Worm (Caenorhabditis elegans): ENCODE measurements around the gene F42C5.4.
"Not testable (repeated sequence)": the region's sequence is repeated elsewhere in the genome, so short reads cannot be mapped to it uniquely, and the experiment has no call there.

The F42C5.4 gene

DNA sequence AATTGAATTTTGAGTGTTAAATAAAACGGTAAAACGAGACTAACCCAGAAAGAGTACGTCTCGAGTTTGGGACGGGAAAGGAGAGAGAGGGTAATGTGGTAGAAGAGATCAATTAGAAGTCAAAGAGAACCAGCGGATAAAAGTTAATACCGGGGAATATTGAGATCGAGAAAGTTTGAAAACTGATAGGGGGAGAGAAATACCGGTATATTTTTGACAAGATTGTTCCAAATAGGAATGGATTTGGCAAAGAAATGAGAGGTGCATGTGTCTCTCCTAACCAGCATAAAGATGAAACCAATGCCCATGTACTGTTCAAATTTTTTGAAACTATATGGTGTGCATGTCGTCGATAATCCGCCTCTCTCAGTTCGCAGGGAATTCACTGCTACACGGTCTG, 37.2 kb downstream of the F42C5.4 start, which contains the start of gene C06E4.5:
Gene C06E4.5 (plus strand): TSS at position 301 of the 400 bp plus-strand sequence.
- TF ChIP-seq unc-62 (GFP tag; optimal IDR thresholded peaks at IDR 0.05): not testable (repeated sequence)

DNA sequence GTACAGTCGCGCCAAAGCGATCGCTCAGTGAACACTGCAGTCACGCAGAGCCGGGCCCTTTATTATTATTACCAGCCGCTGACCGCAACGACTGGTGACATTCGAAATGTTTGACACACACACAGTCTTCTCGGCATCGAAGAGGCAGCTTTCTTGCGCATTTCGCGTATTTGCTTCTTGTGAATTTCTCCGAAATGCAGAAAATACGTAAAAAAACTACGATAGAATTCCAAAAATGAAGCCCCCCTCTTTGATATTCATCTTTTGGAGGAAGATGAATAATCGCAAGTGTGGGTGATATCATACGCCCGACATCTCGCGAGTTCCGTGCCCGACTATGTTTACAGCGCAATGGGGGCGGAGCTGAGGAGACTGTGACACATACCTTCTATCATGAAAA, 38.7 kb downstream of the F42C5.4 start:
- no peak for TF ChIP-seq unc-62 (GFP tag; optimal IDR thresholded peaks at IDR 0.05)

DNA sequence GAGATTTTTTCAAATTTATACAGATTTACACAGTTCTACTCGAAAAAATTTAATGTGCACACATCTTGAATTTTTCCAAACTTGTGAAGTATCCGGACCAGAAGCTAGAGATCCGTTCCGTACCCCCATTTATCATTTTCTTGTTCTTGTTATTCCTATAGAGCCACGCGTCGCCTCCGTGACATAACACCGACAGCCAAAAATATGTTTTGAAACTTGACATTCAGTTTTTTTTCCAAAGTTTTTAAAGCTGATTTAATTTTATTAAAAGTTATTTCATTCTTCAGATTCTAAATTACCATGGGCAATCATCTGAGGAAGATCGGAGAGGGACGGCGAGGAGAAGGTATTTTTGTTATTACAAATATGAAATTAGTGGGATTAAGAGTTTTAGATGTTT, 41.8 kb downstream of the F42C5.4 start, which contains the start of gene D2024.18:
Gene D2024.18 (plus strand): TSS at position 301 of the 400 bp plus-strand sequence.
- TF ChIP-seq unc-62 (GFP tag; optimal IDR thresholded peaks at IDR 0.05): no peak

DNA sequence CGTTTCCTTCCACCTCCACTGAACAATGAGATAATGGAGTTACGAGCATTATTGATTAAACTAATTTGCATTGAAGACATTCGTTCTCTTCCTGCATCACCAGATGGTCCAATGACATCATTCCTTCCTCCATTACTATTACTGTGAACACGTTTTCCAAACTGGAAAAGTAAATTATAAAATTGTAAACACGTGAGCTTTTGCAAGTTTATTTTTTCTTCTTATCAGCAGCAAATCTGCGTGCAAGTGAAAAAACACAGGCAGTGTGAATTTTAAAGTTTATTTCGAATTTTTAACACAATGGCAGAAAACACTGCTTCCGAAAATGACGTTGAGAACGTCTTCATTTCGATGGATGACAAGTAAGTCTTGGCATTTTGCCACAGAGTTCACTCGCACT, 44.7 kb downstream of the F42C5.4 start, which contains the start of gene D2024.1:
Gene D2024.1 (plus strand): TSS at position 301 of the 400 bp plus-strand sequence.
- TF ChIP-seq unc-62 (GFP tag; optimal IDR thresholded peaks at IDR 0.05): not testable (repeated sequence)

DNA sequence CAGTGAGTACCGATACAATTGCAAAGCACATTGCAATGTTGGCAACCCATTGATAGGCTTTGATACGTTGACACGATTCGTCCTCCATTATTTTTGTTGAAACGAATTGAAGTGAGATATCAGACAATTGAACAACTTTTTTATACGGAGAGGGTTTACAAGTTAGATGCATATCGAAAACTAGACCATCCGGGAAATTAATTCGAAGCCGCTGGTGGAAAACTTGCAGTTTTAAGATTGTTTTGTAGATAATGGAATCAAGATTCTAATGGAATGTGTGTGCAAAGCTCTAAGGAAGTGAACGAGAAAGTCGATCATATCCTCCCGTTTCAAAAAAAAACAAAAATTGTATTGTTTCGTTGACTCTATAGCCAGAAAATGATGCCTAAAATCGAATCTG, 45.4 kb downstream of the F42C5.4 start, which contains the start of gene col-114:
Gene col-114 (minus strand): TSS at position 101 of the 400 bp plus-strand sequence.
- no peak for TF ChIP-seq unc-62 (GFP tag; optimal IDR thresholded peaks at IDR 0.05)

DNA sequence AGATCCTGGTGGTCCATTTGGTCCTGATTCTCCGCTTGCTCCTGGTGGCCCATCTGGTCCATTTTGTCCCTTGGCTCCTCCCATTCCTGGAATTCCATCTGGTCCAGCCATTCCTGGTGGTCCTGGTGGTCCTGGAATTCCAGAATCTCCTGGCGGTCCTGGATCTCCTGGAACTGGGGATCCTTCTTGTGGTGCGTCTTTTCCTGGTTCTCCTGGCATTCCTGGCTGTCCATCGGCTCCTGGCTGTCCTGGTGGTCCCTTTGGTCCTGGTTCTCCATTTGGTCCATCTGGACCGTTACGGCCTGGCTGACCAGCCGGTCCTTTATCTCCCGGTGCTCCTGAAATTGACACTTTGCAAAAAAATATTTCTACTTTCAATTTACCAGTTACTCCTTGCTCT, 46.3 kb downstream of the F42C5.4 start:
- no peak for TF ChIP-seq unc-62 (GFP tag; optimal IDR thresholded peaks at IDR 0.05)

DNA sequence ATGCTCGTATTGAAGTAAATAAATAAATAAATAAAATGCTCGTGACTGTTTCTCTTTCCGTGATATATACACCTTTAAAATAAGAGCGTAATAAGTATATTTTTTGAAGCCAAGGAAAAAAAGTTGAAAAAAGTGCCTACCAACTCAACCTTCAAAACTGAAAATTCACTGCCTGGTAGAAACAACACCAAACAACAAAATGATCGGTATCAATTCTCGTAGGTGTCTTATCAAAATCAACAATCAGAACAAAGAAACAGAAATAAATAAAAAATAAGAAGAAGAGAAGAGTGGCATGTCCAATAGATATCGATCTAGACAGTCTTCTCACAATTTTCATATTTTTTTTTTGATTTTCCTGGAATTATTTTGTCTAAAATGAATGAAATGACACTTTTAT, 48.0 kb downstream of the F42C5.4 start, which contains the start of gene afmd-1:
Gene afmd-1 (plus strand): TSS at position 316 of the 400 bp plus-strand sequence.
- no peak for TF ChIP-seq unc-62 (GFP tag; optimal IDR thresholded peaks at IDR 0.05)

DNA sequence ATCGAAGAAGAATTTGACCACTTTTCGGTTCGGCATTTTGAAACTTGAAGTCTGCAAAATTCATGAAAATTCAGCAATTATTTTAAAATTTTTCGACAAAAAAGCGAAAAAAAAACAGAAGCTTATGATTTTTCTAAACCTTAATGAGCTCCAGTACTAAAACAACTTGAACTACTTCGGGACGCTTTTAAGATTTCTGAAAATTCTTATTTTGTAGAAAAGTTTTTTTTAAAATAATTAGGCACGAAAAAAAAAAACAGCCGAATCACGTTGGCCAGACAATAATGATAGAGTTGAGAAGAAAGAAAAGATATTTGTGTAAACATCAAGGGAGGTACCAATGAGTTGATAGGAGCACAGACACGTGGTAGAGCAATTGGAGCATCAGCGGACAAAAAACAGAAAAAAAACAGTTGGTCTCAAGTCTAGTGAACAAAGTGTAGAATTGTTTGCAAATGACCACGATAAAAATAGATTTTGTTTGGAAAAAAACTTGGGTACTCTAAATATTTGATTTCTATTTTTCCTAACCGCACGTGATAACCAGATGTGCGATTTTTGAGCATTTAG, 49.6 kb downstream of the F42C5.4 start, which contains the start of gene gstk-2:
Gene gstk-2 (minus strand): TSS at position 51 of the 570 bp plus-strand sequence.
- TF ChIP-seq unc-62 (GFP tag; optimal IDR thresholded peaks at IDR 0.05): no peak

DNA sequence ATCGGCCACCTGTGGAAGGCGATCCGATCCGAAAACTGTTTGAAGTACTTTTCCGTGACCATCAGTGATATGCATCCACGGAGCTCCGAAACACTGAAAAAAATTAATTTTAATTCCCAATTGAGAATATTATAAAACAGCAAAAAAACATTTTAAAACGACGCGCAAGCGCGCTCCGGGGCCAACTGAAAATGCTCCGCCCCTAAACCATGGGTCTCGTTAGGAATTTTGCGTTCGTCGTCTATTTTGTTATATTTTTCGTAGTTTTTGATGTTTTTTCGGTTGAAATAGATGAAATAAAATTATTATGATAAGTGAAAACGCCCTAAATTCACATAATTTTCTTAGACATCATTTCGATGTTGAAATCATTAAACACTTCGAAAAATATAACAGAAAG, 51.4 kb downstream of the F42C5.4 start:
- no peak for TF ChIP-seq unc-62 (GFP tag; optimal IDR thresholded peaks at IDR 0.05)
